Worm (Caenorhabditis elegans) whole organism, L4/young adult: Measurements from ENCODE around the gene ifb-2.

Experiments
- W03F9.2 ChIP-seq: fragments of 150-350 bp; optimal IDR thresholded peaks from 2 replicates; lab custom pipeline; 2014; ENCODE audit warnings: missing biosample characterization, missing genetic modification characterization
- him-1 ChIP-seq: sonication (generic microtip); optimal IDR thresholded peaks from 2 replicates; lab custom pipeline; 2016; ENCODE audit warnings: missing genotype, missing genetic modification reagents, missing genetic modification characterization, missing compliant biosample characterization

DNA sequence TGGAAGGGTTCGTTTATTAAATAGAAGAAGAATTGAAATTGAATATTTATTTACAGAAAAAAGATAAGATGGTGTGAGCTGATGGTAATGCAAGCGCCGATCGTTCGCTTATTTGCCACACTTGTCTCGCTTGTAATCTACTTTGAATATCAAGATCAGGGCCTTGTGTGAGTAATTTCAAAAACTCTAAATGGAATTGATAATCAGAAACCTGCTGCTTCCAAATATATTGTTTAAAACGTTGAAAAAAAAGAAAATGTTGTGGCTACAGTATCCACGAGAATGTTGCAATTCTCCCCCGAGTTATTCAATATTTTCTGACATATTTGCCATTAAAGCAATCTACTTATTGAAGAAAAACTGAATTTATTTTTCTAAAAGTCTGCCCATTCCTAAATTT, 39.2 kb upstream of the ifb-2 start:
- TF ChIP-seq him-1 (tag; lab: Kevin White, UChicago) = no peak
- no peak for TF ChIP-seq W03F9.2
